Fruit fly (Drosophila melanogaster) whole organism, embryonic: ENCODE results near the gene BckdhA.
A peak's percentile ranks its signal among the peaks of the same experiment; 100 is the strongest.

ENCODE experiments used
- Awh ChIP-seq: fragments of 200-800 bp; sonication (Bioruptor generic); IDR thresholded peaks from 2 replicates; pipeline ENCODE4, ENCODE4 v1.3.6; 2022; ENCODE audit warnings: missing biosample characterization, missing genetic modification characterization
- B-H1 ChIP-seq: fragments of 200-800 bp; sonication (Bioruptor generic); IDR thresholded peaks from 3 replicates; pipeline ENCODE4 v1.3.6; 2022; ENCODE audit warnings: missing biosample characterization, missing genetic modification characterization
- CG10431 ChIP-seq: fragments of 200-800 bp; sonication (Bioruptor generic); optimal IDR thresholded peaks from 3 replicates; lab custom pipeline; 2018; ENCODE audit warnings: missing biosample characterization, mild to moderate bottlenecking, missing genetic modification characterization
- CG10543 ChIP-seq: fragments of 200-800 bp; sonication (Bioruptor generic); optimal IDR thresholded peaks from 3 replicates; lab custom pipeline; 2017; ENCODE audit warnings: missing biosample characterization, mild to moderate bottlenecking, missing genetic modification characterization, moderate library complexity
- CG10979 ChIP-seq: fragments of 200-800 bp; sonication (Bioruptor generic); optimal IDR thresholded peaks from 2 replicates; lab custom pipeline; 2018; ENCODE audit warnings: missing biosample characterization, mild to moderate bottlenecking, missing genetic modification characterization, moderate library complexity
- CG12219 ChIP-seq: fragments of 200-800 bp; sonication (Bioruptor generic); optimal IDR thresholded peaks from 3 replicates; lab custom pipeline; 2018; ENCODE audit warnings: missing biosample characterization, mild to moderate bottlenecking, missing genetic modification characterization
- CG12659 ChIP-seq: fragments of 200-800 bp; sonication (Bioruptor generic); optimal IDR thresholded peaks from 3 replicates; lab custom pipeline; 2017; ENCODE audit warnings: mild to moderate bottlenecking, missing biosample characterization, missing genetic modification reagents, missing genetic modification characterization
- CG13624 ChIP-seq: fragments of 200-800 bp; sonication (Bioruptor generic); optimal IDR thresholded peaks from 2 replicates; lab custom pipeline; 2016; ENCODE audit warnings: missing biosample characterization, missing genetic modification characterization
- CG13775 ChIP-seq: fragments of 200-800 bp; sonication (Bioruptor generic); optimal IDR thresholded peaks from 3 replicates; lab custom pipeline; 2017; ENCODE audit warnings: missing biosample characterization, mild to moderate bottlenecking, missing genetic modification characterization
- CG15601 ChIP-seq: fragments of 200-800 bp; sonication (Bioruptor generic); optimal IDR thresholded peaks from 3 replicates; lab custom pipeline; 2019; ENCODE audit warnings: missing biosample characterization, mild to moderate bottlenecking, missing genetic modification characterization, moderate library complexity
- CG16813 ChIP-seq: fragments of 200-800 bp; sonication (Bioruptor generic); IDR thresholded peaks from 3 replicates; pipeline ENCODE4 v1.3.6; 2022; ENCODE audit warnings: missing biosample characterization, missing genetic modification characterization; ENCODE audit not compliant: partially characterized antibody
- CG17359 ChIP-seq: fragments of 200-800 bp; sonication (Bioruptor generic); optimal IDR thresholded peaks from 3 replicates; lab custom pipeline; 2018; ENCODE audit warnings: missing biosample characterization, mild to moderate bottlenecking, missing genetic modification characterization, moderate library complexity
- CG2120 ChIP-seq: fragments of 200-800 bp; sonication (Bioruptor generic); optimal IDR thresholded peaks from 3 replicates; lab custom pipeline; 2016; ENCODE audit warnings: missing biosample characterization, missing genetic modification characterization
- CG4360 ChIP-seq: fragments of 200-800 bp; sonication (Bioruptor generic); IDR thresholded peaks from 2 replicates; pipeline ENCODE4 v1.3.6; 2022; ENCODE audit warnings: missing biosample characterization, missing genetic modification characterization
- CG4424 ChIP-seq: fragments of 200-800 bp; sonication (Bioruptor generic); optimal IDR thresholded peaks from 3 replicates; lab custom pipeline; 2016; ENCODE audit warnings: missing biosample characterization, missing genetic modification characterization
- CG4707 ChIP-seq: fragments of 200-800 bp; sonication (Bioruptor generic); optimal IDR thresholded peaks from 2 replicates; lab custom pipeline; 2018; ENCODE audit warnings: missing biosample characterization, mild to moderate bottlenecking, missing genetic modification characterization, moderate library complexity
- CG4854 ChIP-seq: fragments of 200-800 bp; sonication (Bioruptor generic); optimal IDR thresholded peaks from 2 replicates; lab custom pipeline; 2016; ENCODE audit warnings: missing biosample characterization, missing genetic modification characterization, inconsistent platforms
- CG6175 ChIP-seq: fragments of 200-800 bp; sonication (Bioruptor generic); IDR thresholded peaks from 3 replicates; pipeline ENCODE4 v1.3.6; 2022; ENCODE audit warnings: missing biosample characterization, missing genetic modification characterization
- CG6683 ChIP-seq: fragments of 200-800 bp; sonication (Bioruptor generic); optimal IDR thresholded peaks from 2 replicates; lab custom pipeline; 2017; ENCODE audit warnings: missing biosample characterization, mild to moderate bottlenecking, missing genetic modification characterization, missing genetic modification reagents
- CG7271 ChIP-seq: fragments of 200-800 bp; sonication (Bioruptor generic); optimal IDR thresholded peaks from 2 replicates; lab custom pipeline; 2018; ENCODE audit warnings: missing biosample characterization, mild to moderate bottlenecking, missing genetic modification characterization, moderate library complexity
- CG7556 ChIP-seq: fragments of 200-800 bp; sonication (Bioruptor generic); optimal IDR thresholded peaks from 2 replicates; lab custom pipeline; 2017; ENCODE audit warnings: missing biosample characterization, mild to moderate bottlenecking, missing genetic modification characterization
- CG8388 ChIP-seq: fragments of 200-800 bp; sonication (Bioruptor generic); optimal IDR thresholded peaks from 2 replicates; lab custom pipeline; 2019; ENCODE audit warnings: missing biosample characterization, mild to moderate bottlenecking, missing genetic modification characterization, moderate library complexity
- CG9437 ChIP-seq: fragments of 200-800 bp; sonication (Bioruptor generic); optimal IDR thresholded peaks from 2 replicates; lab custom pipeline; 2018; ENCODE audit warnings: missing biosample characterization, mild to moderate bottlenecking, missing genetic modification characterization
- CTCF ChIP-seq: fragments of 200-800 bp; sonication (Bioruptor generic); optimal IDR thresholded peaks from 2 replicates; lab custom pipeline; 2017; ENCODE audit warnings: missing biosample characterization, mild to moderate bottlenecking, missing genetic modification characterization, moderate library complexity
- Chrac-16 ChIP-seq: fragments of 200-800 bp; sonication (Bioruptor generic); optimal IDR thresholded peaks from 3 replicates; lab custom pipeline; 2016; ENCODE audit warnings: missing biosample characterization, missing genetic modification characterization
- D19A ChIP-seq: fragments of 200-800 bp; optimal IDR thresholded peaks from 3 replicates; lab custom pipeline; 2019; ENCODE audit warnings: missing biosample characterization, mild to moderate bottlenecking, missing genetic modification characterization, moderate library complexity
- Dref ChIP-seq: fragments of 200-800 bp; sonication (Bioruptor generic); IDR thresholded peaks from 2 replicates; pipeline ENCODE4 v1.3.6; 2022; ENCODE audit warnings: missing biosample characterization, missing genetic modification characterization
- H15 ChIP-seq: fragments of 200-800 bp; sonication (Bioruptor generic); IDR thresholded peaks from 3 replicates; pipeline ENCODE4 v1.3.6; 2022; ENCODE audit warnings: missing biosample characterization, missing genetic modification characterization
- Hmx ChIP-seq: fragments of 200-800 bp; sonication (Bioruptor generic); optimal IDR thresholded peaks from 2 replicates; lab custom pipeline; 2016; ENCODE audit warnings: missing biosample characterization, missing genetic modification characterization
- Jarid2 ChIP-seq: fragments of 200-800 bp; sonication (Bioruptor generic); optimal IDR thresholded peaks from 3 replicates; lab custom pipeline; 2017; ENCODE audit warnings: mild to moderate bottlenecking, missing biosample characterization, missing genetic modification reagents, missing genetic modification characterization
- Mrtf ChIP-seq: fragments of 200-800 bp; sonication (Bioruptor generic); IDR thresholded peaks from 3 replicates; pipeline ENCODE4 v1.3.6; 2022; ENCODE audit warnings: missing biosample characterization, missing genetic modification characterization
- Myb ChIP-seq: fragments of 200-800 bp; sonication (Bioruptor generic); optimal IDR thresholded peaks from 2 replicates; lab custom pipeline; 2016; ENCODE audit warnings: missing biosample characterization, missing genetic modification characterization
- Nf-YB ChIP-seq: fragments of 200-800 bp; sonication (Bioruptor generic); optimal IDR thresholded peaks from 3 replicates; lab custom pipeline; 2019; ENCODE audit warnings: missing biosample characterization, mild to moderate bottlenecking, missing genetic modification characterization, moderate library complexity
- Opbp ChIP-seq: fragments of 200-800 bp; sonication (Bioruptor generic); IDR thresholded peaks from 3 replicates; pipeline ENCODE4 v1.3.6; 2022; ENCODE audit warnings: missing biosample characterization, missing genetic modification characterization; ENCODE audit not compliant: partially characterized antibody
- Rfx ChIP-seq: fragments of 200-800 bp; sonication (Bioruptor generic); IDR thresholded peaks from 2 replicates; pipeline ENCODE4 v1.3.6; 2022; ENCODE audit warnings: missing biosample characterization, missing genetic modification characterization
- Sin3A ChIP-seq: fragments of >200 bp; optimal IDR thresholded peaks from 2 replicates; lab custom pipeline; 2018
- Six4 ChIP-seq: fragments of 200-800 bp; sonication (Bioruptor generic); optimal IDR thresholded peaks from 2 replicates; lab custom pipeline; 2016; ENCODE audit warnings: missing biosample characterization, missing genetic modification characterization
- Sox100B ChIP-seq: fragments of 200-800 bp; sonication (Bioruptor generic); optimal IDR thresholded peaks from 3 replicates; lab custom pipeline; 2018; ENCODE audit warnings: missing biosample characterization, mild to moderate bottlenecking, missing genetic modification characterization
- Stat92E ChIP-seq, 3 experiments: fragments of >200 bp in 2 of 3; fragments of 200-800 bp in 1 of 3; sonication (Bioruptor generic) in 1 of 3; optimal IDR thresholded peaks; 2 replicates each; lab custom pipeline; 2017 to 2019; ENCODE audit warnings: missing biosample characterization in 3 of 3, missing genetic modification characterization in 3 of 3, mild to moderate bottlenecking in 1 of 3, moderate library complexity in 1 of 3
- Xrp1 ChIP-seq: fragments of 200-800 bp; sonication (Bioruptor generic); IDR thresholded peaks from 2 replicates; pipeline ENCODE4 v1.3.6; 2022; ENCODE audit warnings: missing biosample characterization, missing genetic modification characterization
- aop ChIP-seq: fragments of 200-800 bp; sonication (Bioruptor generic); IDR thresholded peaks from 2 replicates; pipeline ENCODE4 v1.3.6; 2022; ENCODE audit warnings: missing biosample characterization, missing genetic modification characterization
- ato ChIP-seq: fragments of 200-800 bp; sonication (Bioruptor generic); IDR thresholded peaks from 2 replicates; pipeline ENCODE4 v1.3.6; 2022; ENCODE audit warnings: missing biosample characterization, missing genetic modification characterization; ENCODE audit not compliant: partially characterized antibody
- crc ChIP-seq: fragments of 200-800 bp; sonication (Bioruptor generic); optimal IDR thresholded peaks from 2 replicates; lab custom pipeline; 2016; ENCODE audit warnings: missing biosample characterization, missing genetic modification characterization
- crol ChIP-seq: fragments of 200-800 bp; sonication (Bioruptor generic); IDR thresholded peaks from 2 replicates; pipeline ENCODE4 v1.3.6; 2022; ENCODE audit warnings: missing biosample characterization, missing genetic modification characterization
- dmrt11E ChIP-seq: fragments of 200-800 bp; sonication (Bioruptor generic); optimal IDR thresholded peaks from 3 replicates; lab custom pipeline; 2018; ENCODE audit warnings: missing biosample characterization, mild to moderate bottlenecking, missing genetic modification characterization, moderate library complexity
- dpn ChIP-seq, 2 experiments: fragments of 200-800 bp; sonication (Bioruptor generic); optimal IDR thresholded peaks; 3 replicates each; lab custom pipeline; 2016; ENCODE audit warnings: missing biosample characterization in 2 of 2, missing genetic modification characterization in 2 of 2
- exex ChIP-seq: fragments of 200-800 bp; sonication (Bioruptor generic); optimal IDR thresholded peaks from 4 replicates; lab custom pipeline; 2018; ENCODE audit warnings: missing biosample characterization, mild to moderate bottlenecking, missing genetic modification characterization, moderate library complexity
- gcm ChIP-seq: fragments of 200-800 bp; sonication (Bioruptor generic); optimal IDR thresholded peaks from 2 replicates; lab custom pipeline; 2019; ENCODE audit warnings: missing biosample characterization, mild to moderate bottlenecking, missing genetic modification characterization, moderate library complexity
- sna ChIP-seq: fragments of 200-800 bp; sonication (Bioruptor generic); IDR thresholded peaks from 2 replicates; pipeline ENCODE4 v1.3.6; 2022; ENCODE audit warnings: missing biosample characterization, missing genetic modification characterization; ENCODE audit not compliant: partially characterized antibody
- sqz ChIP-seq: fragments of 200-800 bp; sonication (Bioruptor generic); optimal IDR thresholded peaks from 3 replicates; lab custom pipeline; 2018; ENCODE audit warnings: missing biosample characterization, mild to moderate bottlenecking, missing genetic modification characterization
- unc-4 ChIP-seq: fragments of 200-800 bp; sonication (Bioruptor generic); IDR thresholded peaks from 2 replicates; pipeline ENCODE4 v1.3.6; 2022; ENCODE audit warnings: missing biosample characterization, missing genetic modification characterization; ENCODE audit not compliant: partially characterized antibody

The BckdhA gene

dm6 chr3R:9600558-9600959, 45.0 kb downstream of the BckdhA start (continued):
- TF ChIP-seq unc-4 (no peak), Awh (GFP tag; lab: Robert Waterston, UW) (no peak), crc (GFP tag; lab: Kevin White, UChicago) (no peak), Six4 (GFP tag; lab: Kevin White, UChicago) (no peak), CG12659 (peak; percentile 42), CG17359 (tag; lab: Kevin White, UChicago) (peak; percentile 56), Myb (GFP tag; lab: Kevin White, UChicago) (no peak), Mrtf (GFP tag; lab: Robert Waterston, UW) (no peak), sna (GFP tag; lab: Robert Waterston, UW) (no peak), dmrt11E (tag; lab: Kevin White, UChicago) (peak; percentile 39), Xrp1 (GFP tag; lab: Robert Waterston, UW) (peak; percentile 50), Rfx (GFP tag; lab: Robert Waterston, UW) (no peak), B-H1 (GFP tag; lab: Robert Waterston, UW) (peak; percentile 27; the same call in 1 of the 3 replicates), CG9437 (GFP tag; lab: Kevin White, UChicago) (peak; percentile 12), Stat92E (GFP tag; optimal IDR thresholded peaks at IDR 0.05; lab: Kevin White, UChicago) (no peak), ato (GFP tag; lab: Robert Waterston, UW) (no peak), CG7271 (tag; lab: Kevin White, UChicago) (no peak), aop (GFP tag; lab: Robert Waterston, UW) (no peak), CG6683 (GFP tag; lab: Kevin White, UChicago) (peak; percentile 26), dpn (GFP tag; optimal IDR thresholded peaks at IDR 0.05; lab: Kevin White, UChicago) (no peak), exex (peak; percentile 42), Jarid2 (GFP tag; lab: Kevin White, UChicago) (peak; percentile 26), CG4707 (GFP tag; lab: Kevin White, UChicago) (peak; percentile 18), CG10543 (GFP tag; lab: Kevin White, UChicago) (peak; percentile 67), CG8388 (GFP tag; lab: Kevin White, UChicago) (peak; percentile 8), D19A (tag; lab: Kevin White, UChicago) (peak; percentile 39), gcm (GFP tag; lab: Kevin White, UChicago) (peak; percentile 21), CG4424 (peak; percentile 28), CG7556 (GFP tag; lab: Kevin White, UChicago) (peak; percentile 28), Nf-YB (peak; percentile 13), CG16813 (GFP tag; lab: Robert Waterston, UW) (no peak), CG4854 (GFP tag; lab: Kevin White, UChicago) (no peak), Chrac-16 (GFP tag; lab: Kevin White, UChicago) (no peak), CG12219 (no peak), CG6175 (no peak), sqz (GFP tag; lab: Kevin White, UChicago) (peak; percentile 27), H15 (GFP tag; lab: Robert Waterston, UW) (no peak), Opbp (no peak), CG10431 (peak; percentile 29), CG15601 (tag; lab: Kevin White, UChicago) (peak; percentile 59), Dref (GFP tag; lab: Robert Waterston, UW) (no peak), CG10979 (peak; percentile 13), CG13624 (GFP tag; lab: Kevin White, UChicago) (peak; percentile 33), CG13775 (GFP tag; lab: Kevin White, UChicago) (peak; percentile 55), CG4360 (GFP tag; lab: Robert Waterston, UW) (no peak), crol (0 out of 2 replicates have a peak, but pooled peaks have one; percentile 19), CTCF (GFP tag; lab: Kevin White, UChicago) (no peak), Sox100B (GFP tag; lab: Kevin White, UChicago) (peak; percentile 51), Sin3A (no peak), CG2120 (GFP tag; lab: Kevin White, UChicago) (peak; percentile 63), Hmx (GFP tag; lab: Kevin White, UChicago) (no peak)
